Fruit fly (Drosophila melanogaster) whole organism, embryonic: ENCODE data around the gene halo.

ENCODE experiments used
- ATbp ChIP-seq: fragments of 200-800 bp; sonication (Bioruptor generic); optimal IDR thresholded peaks from 2 replicates; lab custom pipeline; 2017; ENCODE audit warnings: missing biosample characterization, mild to moderate bottlenecking, missing genetic modification characterization, missing genetic modification reagents
- CG11093 ChIP-seq: fragments of 200-800 bp; sonication (Bioruptor generic); IDR thresholded peaks from 3 replicates; pipeline ENCODE4 v1.3.6; 2022; ENCODE audit warnings: missing biosample characterization, missing genetic modification characterization
- CG11456 ChIP-seq: fragments of 200-800 bp; sonication (Bioruptor generic); IDR thresholded peaks from 3 replicates; pipeline ENCODE4 v1.3.6; 2022; ENCODE audit warnings: missing biosample characterization, missing genetic modification characterization
- CG12155 ChIP-seq: fragments of 200-800 bp; sonication (Bioruptor generic); optimal IDR thresholded peaks from 3 replicates; lab custom pipeline; 2016; ENCODE audit warnings: missing biosample characterization, missing genetic modification characterization
- CG12391 ChIP-seq: fragments of 200-800 bp; sonication (Bioruptor generic); optimal IDR thresholded peaks from 3 replicates; lab custom pipeline; 2018; ENCODE audit warnings: missing biosample characterization, mild to moderate bottlenecking, missing genetic modification characterization, moderate library complexity
- CG13775 ChIP-seq: fragments of 200-800 bp; sonication (Bioruptor generic); optimal IDR thresholded peaks from 3 replicates; lab custom pipeline; 2017; ENCODE audit warnings: missing biosample characterization, mild to moderate bottlenecking, missing genetic modification characterization
- CG14014 ChIP-seq: fragments of 200-800 bp; sonication (Bioruptor generic); IDR thresholded peaks from 2 replicates; pipeline ENCODE4 v1.3.6; 2022; ENCODE audit warnings: missing biosample characterization, missing genetic modification characterization
- CG14860 ChIP-seq: fragments of 200-800 bp; sonication (Bioruptor generic); IDR thresholded peaks from 3 replicates; pipeline ENCODE4 v1.3.6; 2022; ENCODE audit warnings: missing biosample characterization, missing genetic modification characterization; ENCODE audit not compliant: partially characterized antibody
- CG15601 ChIP-seq: fragments of 200-800 bp; sonication (Bioruptor generic); optimal IDR thresholded peaks from 3 replicates; lab custom pipeline; 2019; ENCODE audit warnings: missing biosample characterization, mild to moderate bottlenecking, missing genetic modification characterization, moderate library complexity
- CG1603 ChIP-seq: fragments of 200-800 bp; sonication (Bioruptor generic); optimal IDR thresholded peaks from 2 replicates; lab custom pipeline; 2019; ENCODE audit warnings: missing biosample characterization, mild to moderate bottlenecking, missing genetic modification characterization, moderate library complexity
- CG17568 ChIP-seq: fragments of 200-800 bp; sonication (Bioruptor generic); optimal IDR thresholded peaks from 2 replicates; lab custom pipeline; 2018; ENCODE audit warnings: missing biosample characterization, mild to moderate bottlenecking, missing genetic modification characterization, moderate library complexity
- CG32532 ChIP-seq: fragments of 200-800 bp; sonication (Bioruptor generic); IDR thresholded peaks from 2 replicates; pipeline ENCODE4 v1.3.6; 2022; ENCODE audit warnings: missing biosample characterization, missing genetic modification characterization
- CG3726 ChIP-seq: fragments of 200-800 bp; sonication (Bioruptor generic); IDR thresholded peaks from 3 replicates; pipeline ENCODE4, ENCODE4 v1.3.6; 2022; ENCODE audit warnings: missing biosample characterization, missing genetic modification characterization
- CG3995 ChIP-seq: fragments of 200-800 bp; sonication (Bioruptor generic); optimal IDR thresholded peaks from 3 replicates; lab custom pipeline; 2016; ENCODE audit warnings: missing biosample characterization, missing genetic modification characterization
- CG4424 ChIP-seq: fragments of 200-800 bp; sonication (Bioruptor generic); optimal IDR thresholded peaks from 3 replicates; lab custom pipeline; 2016; ENCODE audit warnings: missing biosample characterization, missing genetic modification characterization
- CG4730 ChIP-seq: fragments of 200-800 bp; sonication (Bioruptor generic); IDR thresholded peaks from 2 replicates; pipeline ENCODE4 v1.3.6; 2022; ENCODE audit warnings: missing biosample characterization, missing genetic modification characterization
- CG7745 ChIP-seq: fragments of 200-800 bp; sonication (Bioruptor generic); optimal IDR thresholded peaks from 2 replicates; lab custom pipeline; 2018; ENCODE audit warnings: missing biosample characterization, mild to moderate bottlenecking, missing genetic modification characterization, moderate library complexity
- D19A ChIP-seq: fragments of 200-800 bp; optimal IDR thresholded peaks from 3 replicates; lab custom pipeline; 2019; ENCODE audit warnings: missing biosample characterization, mild to moderate bottlenecking, missing genetic modification characterization, moderate library complexity
- Dip2 ChIP-seq: fragments of 200-800 bp; sonication (Bioruptor generic); IDR thresholded peaks from 2 replicates; pipeline ENCODE4 v1.3.6; 2022; ENCODE audit warnings: missing biosample characterization, missing genetic modification characterization
- Doc2 ChIP-seq: fragments of 200-800 bp; sonication (Bioruptor generic); IDR thresholded peaks from 2 replicates; pipeline ENCODE4 v1.3.6; 2022; ENCODE audit warnings: missing biosample characterization, missing genetic modification characterization
- Ets65A ChIP-seq: fragments of 200-800 bp; sonication (Bioruptor generic); peaks from one replicate; lab custom pipeline; 2016; ENCODE audit warnings: missing biosample characterization, missing genetic modification characterization
- Lim3 ChIP-seq: fragments of 200-800 bp; sonication (Bioruptor generic); IDR thresholded peaks from 2 replicates; pipeline ENCODE4 v1.3.6; 2022; ENCODE audit warnings: missing biosample characterization, missing genetic modification characterization
- MTF-1 ChIP-seq: fragments of 200-800 bp; sonication (Bioruptor generic); optimal IDR thresholded peaks from 2 replicates; lab custom pipeline; 2018; ENCODE audit warnings: missing biosample characterization, mild to moderate bottlenecking, missing genetic modification characterization, borderline replicate concordance
- Med ChIP-seq: fragments of 200-800 bp; sonication (Bioruptor generic); peaks from one replicate; lab custom pipeline; 2016; ENCODE audit warnings: missing biosample characterization, missing genetic modification characterization, mild to moderate bottlenecking, inconsistent platforms, moderate library complexity
- Mes4 ChIP-seq: fragments of 200-800 bp; sonication (Bioruptor generic); optimal IDR thresholded peaks from 2 replicates; lab custom pipeline; 2016; ENCODE audit warnings: missing biosample characterization, missing genetic modification characterization
- NC2α ChIP-seq: fragments of 200-800 bp; sonication (Bioruptor generic); optimal IDR thresholded peaks from 2 replicates; lab custom pipeline; 2016; ENCODE audit warnings: missing biosample characterization, missing genetic modification characterization
- Oli ChIP-seq: fragments of 200-800 bp; sonication (Bioruptor generic); optimal IDR thresholded peaks from 2 replicates; lab custom pipeline; 2018; ENCODE audit warnings: missing biosample characterization, mild to moderate bottlenecking, missing genetic modification characterization, moderate library complexity
- Ravus ChIP-seq: fragments of 200-800 bp; sonication (Bioruptor generic); IDR thresholded peaks from 2 replicates; pipeline ENCODE4 v1.3.6; 2022; ENCODE audit warnings: missing biosample characterization, missing genetic modification characterization
- Side ChIP-seq: fragments of 200-800 bp; sonication (Bioruptor generic); optimal IDR thresholded peaks from 2 replicates; lab custom pipeline; 2016; ENCODE audit warnings: missing biosample characterization, missing genetic modification characterization
- Stat92E ChIP-seq, 3 experiments: fragments of >200 bp in 2 of 3; fragments of 200-800 bp in 1 of 3; sonication (Bioruptor generic) in 1 of 3; optimal IDR thresholded peaks; 2 replicates each; lab custom pipeline; 2017 to 2019; ENCODE audit warnings: missing biosample characterization in 3 of 3, missing genetic modification characterization in 3 of 3, mild to moderate bottlenecking in 1 of 3, moderate library complexity in 1 of 3
- ash1 ChIP-seq: fragments of 200-800 bp; sonication (Bioruptor generic); optimal IDR thresholded peaks from 2 replicates; lab custom pipeline; 2018; ENCODE audit warnings: missing biosample characterization, mild to moderate bottlenecking, missing genetic modification characterization
- cas ChIP-seq: fragments of 200-800 bp; sonication (Bioruptor generic); IDR thresholded peaks from 2 replicates; pipeline ENCODE4 v1.3.6; 2022; ENCODE audit warnings: missing biosample characterization, missing genetic modification characterization
- chif ChIP-seq, 2 experiments: fragments of 200-800 bp; sonication (Bioruptor generic); optimal IDR thresholded peaks; 3 replicates each; lab custom pipeline; 2016; ENCODE audit warnings: missing biosample characterization in 2 of 2, missing genetic modification characterization in 2 of 2
- da ChIP-seq: fragments of 200-800 bp; sonication (Bioruptor generic); optimal IDR thresholded peaks from 2 replicates; lab custom pipeline; 2016; ENCODE audit warnings: missing biosample characterization, missing genetic modification characterization
- dysf ChIP-seq: fragments of 200-800 bp; sonication (Bioruptor generic); IDR thresholded peaks from 3 replicates; pipeline ENCODE4 v1.3.6; 2022; ENCODE audit warnings: missing biosample characterization, missing genetic modification characterization
- fd96Cb ChIP-seq: fragments of 200-800 bp; sonication (Bioruptor generic); optimal IDR thresholded peaks from 2 replicates; lab custom pipeline; 2018; ENCODE audit warnings: missing biosample characterization, mild to moderate bottlenecking, missing genetic modification characterization, moderate library complexity
- knrl ChIP-seq: fragments of 200-800 bp; sonication (Bioruptor generic); IDR thresholded peaks from 3 replicates; pipeline ENCODE4 v1.3.6; 2022; ENCODE audit warnings: missing biosample characterization, missing genetic modification characterization; ENCODE audit not compliant: partially characterized antibody
- lola ChIP-seq, 3 experiments: fragments of >200 bp in 2 of 3; fragments of 200-800 bp in 1 of 3; sonication (Bioruptor generic) in 1 of 3; optimal IDR thresholded peaks; 2 replicates each; lab custom pipeline; 2017 to 2019; ENCODE audit warnings: missing biosample characterization in 3 of 3, missing genetic modification characterization in 3 of 3, mild to moderate bottlenecking in 1 of 3, moderate library complexity in 1 of 3
- nerfin-2 ChIP-seq: fragments of 200-800 bp; sonication (Bioruptor generic); IDR thresholded peaks from 2 replicates; pipeline ENCODE4 v1.3.6; 2022; ENCODE audit warnings: missing biosample characterization, missing genetic modification characterization; ENCODE audit not compliant: partially characterized antibody
- odd ChIP-seq: fragments of 200-800 bp; sonication (Bioruptor generic); optimal IDR thresholded peaks from 2 replicates; lab custom pipeline; 2017; ENCODE audit warnings: missing biosample characterization, mild to moderate bottlenecking, missing genetic modification characterization
- run ChIP-seq: fragments of 200-800 bp; sonication (Bioruptor generic); optimal IDR thresholded peaks from 3 replicates; lab custom pipeline; 2018; ENCODE audit warnings: missing biosample characterization, mild to moderate bottlenecking, missing genetic modification characterization
- schlank ChIP-seq: fragments of 200-800 bp; sonication (Bioruptor generic); optimal IDR thresholded peaks from 2 replicates; lab custom pipeline; 2018; ENCODE audit warnings: missing biosample characterization, mild to moderate bottlenecking, missing genetic modification characterization
- sna ChIP-seq: fragments of 200-800 bp; sonication (Bioruptor generic); IDR thresholded peaks from 2 replicates; pipeline ENCODE4 v1.3.6; 2022; ENCODE audit warnings: missing biosample characterization, missing genetic modification characterization; ENCODE audit not compliant: partially characterized antibody
- sob ChIP-seq: fragments of 200-800 bp; sonication (Bioruptor generic); IDR thresholded peaks from 2 replicates; pipeline ENCODE4 v1.3.6; 2022; ENCODE audit warnings: missing biosample characterization, missing genetic modification characterization
- unpg ChIP-seq: fragments of 200-800 bp; sonication (Bioruptor generic); optimal IDR thresholded peaks from 3 replicates; lab custom pipeline; 2018; ENCODE audit warnings: missing biosample characterization, mild to moderate bottlenecking, missing genetic modification characterization, moderate library complexity

The halo gene

dm6 chr2L:1478488-1478887 lies 39.5 kb downstream of the halo start (continued):
- TF ChIP-seq CG14860 (GFP tag; lab: Robert Waterston, UW) (0 out of 3 replicates have a peak, but pooled peaks have one; percentile 17), CG32532 (GFP tag; lab: Robert Waterston, UW) (peak; percentile 33; the same call in 1 of the 2 replicates), CG12391 (tag; lab: Kevin White, UChicago) (peak; percentile 9), lola (GFP tag; optimal IDR thresholded peaks at IDR 0.05; lab: Kevin White, UChicago) (peak in 1 of 3 experiments; percentile 3), CG3726 (GFP tag; lab: Robert Waterston, UW) (no peak), CG4730 (GFP tag; lab: Robert Waterston, UW) (no peak)

- TF ChIP-seq Med (GFP tag; lab: Kevin White, UChicago) (peak; percentile 63), Ets65A (GFP tag; lab: Kevin White, UChicago) (peak; percentile 71), Dip2 (no peak), CG11093 (GFP tag; lab: Robert Waterston, UW) (0 out of 3 replicates have a peak, but pooled peaks have one; percentile 29), fd96Cb (tag; lab: Kevin White, UChicago) (no peak)
Measured at dm6 chr2L:1476872-1477503, 41.0 kb downstream of the halo start.

DNA sequence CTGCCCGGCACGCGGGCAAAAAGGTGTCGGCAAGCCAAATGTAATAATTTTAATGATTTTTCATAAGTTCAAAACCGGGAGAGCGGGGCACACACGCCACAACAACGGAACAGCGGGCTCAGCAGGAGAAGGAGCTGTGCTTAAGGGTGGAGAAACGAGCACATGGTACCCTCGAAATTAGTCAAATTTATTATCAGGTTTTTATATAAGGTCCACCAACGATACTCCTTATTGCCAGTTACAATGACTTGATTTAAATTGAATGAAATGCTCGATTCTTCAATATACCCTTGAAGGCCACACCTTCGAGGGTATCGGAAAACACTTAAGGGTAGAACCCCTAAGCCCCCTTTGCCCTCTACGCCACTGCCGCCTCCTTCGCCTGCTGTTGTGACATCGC lies 44.5 kb downstream of the halo start:
- TF ChIP-seq Ravus (no peak), NC2α (GFP tag; lab: Kevin White, UChicago) (no peak), Stat92E (GFP tag; optimal IDR thresholded peaks at IDR 0.05; lab: Kevin White, UChicago) (no peak), odd (GFP tag; lab: Kevin White, UChicago) (no peak), ATbp (GFP tag; lab: Kevin White, UChicago) (peak; percentile 24), CG1603 (tag; lab: Kevin White, UChicago) (peak; percentile 68), Lim3 (GFP tag; lab: Robert Waterston, UW) (no peak), Doc2 (GFP tag; lab: Robert Waterston, UW) (no peak), CG7745 (tag; lab: Kevin White, UChicago) (no peak), CG13775 (GFP tag; lab: Kevin White, UChicago) (peak; percentile 30), CG11456 (GFP tag; lab: Robert Waterston, UW) (no peak), da (GFP tag; lab: Kevin White, UChicago) (no peak), CG3995 (GFP tag; lab: Kevin White, UChicago) (no peak), CG4424 (peak; percentile 44), ash1 (no peak), chif (GFP tag; optimal IDR thresholded peaks at IDR 0.05; lab: Kevin White, UChicago) (peak; percentile 19 to 61), CG12155 (GFP tag; lab: Kevin White, UChicago) (peak; percentile 17), cas (GFP tag; lab: Robert Waterston, UW) (no peak), CG17568 (GFP tag; lab: Kevin White, UChicago) (no peak), D19A (peak; percentile 46), sob (peak; percentile 49; the same call in 1 of the 2 replicates), Mes4 (GFP tag; lab: Kevin White, UChicago) (no peak), knrl (0 out of 3 replicates have a peak, but pooled peaks have one; percentile 16), MTF-1 (GFP tag; lab: Kevin White, UChicago) (no peak), CG14014 (GFP tag; lab: Robert Waterston, UW) (0 out of 2 replicates have a peak, but pooled peaks have one; percentile 35), lola (GFP tag; optimal IDR thresholded peaks at IDR 0.05; lab: Kevin White, UChicago) (peak in 1 of 3 experiments; percentile 41), sna (GFP tag; lab: Robert Waterston, UW) (no peak), nerfin-2 (no peak), unpg (GFP tag; lab: Kevin White, UChicago) (peak; percentile 29), Side (GFP tag; lab: Kevin White, UChicago) (peak; percentile 35), run (tag; lab: Kevin White, UChicago) (no peak), Oli (tag; lab: Kevin White, UChicago) (peak; percentile 35), CG15601 (tag; lab: Kevin White, UChicago) (peak; percentile 14), dysf (GFP tag; lab: Robert Waterston, UW) (peak; percentile 64), schlank (tag; lab: Kevin White, UChicago) (no peak)
